Fruit fly (Drosophila melanogaster) whole organism, embryonic: ENCODE data around the gene Drs.

Source experiments
- Abd-B ChIP-seq: fragments of 200-800 bp; sonication (Bioruptor generic); optimal IDR thresholded peaks from 2 replicates; lab custom pipeline; 2018; ENCODE audit warnings: missing biosample characterization, mild to moderate bottlenecking, missing genetic modification characterization, moderate library complexity
- BEAF-32 ChIP-seq: fragments of 200-800 bp; sonication (Bioruptor generic); optimal IDR thresholded peaks from 3 replicates; lab custom pipeline; 2017; ENCODE audit warnings: missing biosample characterization, missing genetic modification characterization, mild to moderate bottlenecking, moderate library complexity, missing genetic modification reagents
- CG1024 ChIP-seq: fragments of 200-800 bp; sonication (Bioruptor generic); IDR thresholded peaks from 2 replicates; pipeline ENCODE4 v1.3.6; 2022; ENCODE audit warnings: missing biosample characterization, missing genetic modification characterization
- CG10274 ChIP-seq: fragments of 200-800 bp; sonication (Bioruptor generic); optimal IDR thresholded peaks from 3 replicates; lab custom pipeline; 2017; ENCODE audit warnings: missing biosample characterization, mild to moderate bottlenecking, missing genetic modification characterization
- CG10543 ChIP-seq: fragments of 200-800 bp; sonication (Bioruptor generic); optimal IDR thresholded peaks from 3 replicates; lab custom pipeline; 2017; ENCODE audit warnings: missing biosample characterization, mild to moderate bottlenecking, missing genetic modification characterization, moderate library complexity
- CG13424 ChIP-seq: fragments of 200-800 bp; sonication (Bioruptor generic); optimal IDR thresholded peaks from 2 replicates; lab custom pipeline; 2019; ENCODE audit warnings: missing biosample characterization, mild to moderate bottlenecking, missing genetic modification characterization, moderate library complexity
- CG15269 ChIP-seq: fragments of 200-800 bp; sonication (Bioruptor generic); optimal IDR thresholded peaks from 2 replicates; lab custom pipeline; 2018; ENCODE audit warnings: missing biosample characterization, mild to moderate bottlenecking, missing genetic modification characterization, moderate library complexity
- CoRest ChIP-seq: fragments of 200-800 bp; sonication (Bioruptor generic); optimal IDR thresholded peaks from 3 replicates; lab custom pipeline; 2018; ENCODE audit warnings: missing biosample characterization, mild to moderate bottlenecking, missing genetic modification characterization, moderate library complexity
- E2f2 ChIP-seq: fragments of 200-800 bp; sonication (Bioruptor generic); IDR thresholded peaks from 2 replicates; pipeline ENCODE4 v1.3.6; 2022; ENCODE audit warnings: missing biosample characterization, missing genetic modification characterization
- Fer1 ChIP-seq: fragments of 200-800 bp; sonication (Bioruptor generic); optimal IDR thresholded peaks from 2 replicates; lab custom pipeline; 2017; ENCODE audit warnings: missing biosample characterization, mild to moderate bottlenecking, missing genetic modification characterization
- Hmx ChIP-seq: fragments of 200-800 bp; sonication (Bioruptor generic); optimal IDR thresholded peaks from 2 replicates; lab custom pipeline; 2016; ENCODE audit warnings: missing biosample characterization, missing genetic modification characterization
- Meics ChIP-seq: fragments of 200-800 bp; sonication (Bioruptor generic); optimal IDR thresholded peaks from 2 replicates; lab custom pipeline; 2017; ENCODE audit warnings: missing biosample characterization, mild to moderate bottlenecking, missing genetic modification characterization
- PHDP ChIP-seq: fragments of 200-800 bp; sonication (Bioruptor generic); optimal IDR thresholded peaks from 3 replicates; lab custom pipeline; 2018; ENCODE audit warnings: missing biosample characterization, mild to moderate bottlenecking, missing genetic modification characterization, moderate library complexity
- Rfx ChIP-seq: fragments of 200-800 bp; sonication (Bioruptor generic); IDR thresholded peaks from 2 replicates; pipeline ENCODE4 v1.3.6; 2022; ENCODE audit warnings: missing biosample characterization, missing genetic modification characterization
- Spps ChIP-seq: fragments of 200-800 bp; sonication (Bioruptor generic); optimal IDR thresholded peaks from 2 replicates; lab custom pipeline; 2018; ENCODE audit warnings: missing biosample characterization, mild to moderate bottlenecking, missing genetic modification characterization
- Taf1 ChIP-seq: fragments of 200-800 bp; sonication (Bioruptor generic); IDR thresholded peaks from 2 replicates; pipeline ENCODE4 v1.3.6; 2022; ENCODE audit warnings: missing biosample characterization, missing genetic modification characterization
- ab ChIP-seq: fragments of 200-800 bp; sonication (Bioruptor generic); optimal IDR thresholded peaks from 2 replicates; lab custom pipeline; 2016; ENCODE audit warnings: missing biosample characterization, missing genetic modification characterization
- ara ChIP-seq: fragments of 200-800 bp; sonication (Bioruptor generic); IDR thresholded peaks from 2 replicates; pipeline ENCODE4 v1.3.6; 2022; ENCODE audit warnings: missing biosample characterization, missing genetic modification characterization
- btn ChIP-seq: fragments of 200-800 bp; sonication (Bioruptor generic); optimal IDR thresholded peaks from 2 replicates; lab custom pipeline; 2016; ENCODE audit warnings: missing biosample characterization, missing genetic modification characterization
- corto ChIP-seq: fragments of 200-800 bp; sonication (Bioruptor generic); optimal IDR thresholded peaks from 2 replicates; lab custom pipeline; 2016; ENCODE audit warnings: missing biosample characterization, mild to moderate bottlenecking, missing genetic modification characterization, moderate library complexity
- dimm ChIP-seq: fragments of 200-800 bp; sonication (Bioruptor generic); IDR thresholded peaks from 2 replicates; pipeline ENCODE4 v1.3.6; 2022; ENCODE audit warnings: missing biosample characterization, missing genetic modification characterization
- her ChIP-seq: fragments of 200-800 bp; sonication (Bioruptor generic); optimal IDR thresholded peaks from 2 replicates; lab custom pipeline; 2016; ENCODE audit warnings: missing biosample characterization, missing genetic modification characterization
- knrl ChIP-seq: fragments of 200-800 bp; sonication (Bioruptor generic); IDR thresholded peaks from 3 replicates; pipeline ENCODE4 v1.3.6; 2022; ENCODE audit warnings: missing biosample characterization, missing genetic modification characterization; ENCODE audit not compliant: partially characterized antibody
- lola ChIP-seq, 3 experiments: fragments of >200 bp in 2 of 3; fragments of 200-800 bp in 1 of 3; sonication (Bioruptor generic) in 1 of 3; optimal IDR thresholded peaks; 2 replicates each; lab custom pipeline; 2017 to 2019; ENCODE audit warnings: missing biosample characterization in 3 of 3, missing genetic modification characterization in 3 of 3, mild to moderate bottlenecking in 1 of 3, moderate library complexity in 1 of 3
- mam ChIP-seq: fragments of 200-800 bp; sonication (Bioruptor generic); optimal IDR thresholded peaks from 3 replicates; lab custom pipeline; 2016; ENCODE audit warnings: missing biosample characterization, missing genetic modification characterization
- nmo ChIP-seq: fragments of 200-800 bp; sonication (Bioruptor generic); optimal IDR thresholded peaks from 2 replicates; lab custom pipeline; 2018; ENCODE audit warnings: missing biosample characterization, mild to moderate bottlenecking, missing genetic modification characterization, moderate library complexity
- org-1 ChIP-seq: fragments of 200-800 bp; sonication (Bioruptor generic); optimal IDR thresholded peaks from 2 replicates; lab custom pipeline; 2017; ENCODE audit warnings: missing biosample characterization, missing genetic modification characterization
- pita ChIP-seq: fragments of 200-800 bp; sonication (Bioruptor generic); optimal IDR thresholded peaks from 2 replicates; lab custom pipeline; 2017; ENCODE audit warnings: missing biosample characterization, mild to moderate bottlenecking, missing genetic modification characterization
- rib ChIP-seq: fragments of 200-800 bp; sonication (Bioruptor generic); IDR thresholded peaks from 2 replicates; pipeline ENCODE4 v1.3.6; 2022; ENCODE audit warnings: missing biosample characterization, missing genetic modification characterization
- run ChIP-seq: fragments of 200-800 bp; sonication (Bioruptor generic); optimal IDR thresholded peaks from 3 replicates; lab custom pipeline; 2018; ENCODE audit warnings: missing biosample characterization, mild to moderate bottlenecking, missing genetic modification characterization
- salm ChIP-seq: fragments of 200-800 bp; sonication (Bioruptor generic); optimal IDR thresholded peaks from 2 replicates; lab custom pipeline; 2018; ENCODE audit warnings: missing biosample characterization, mild to moderate bottlenecking, missing genetic modification characterization
- slbo ChIP-seq: fragments of 200-800 bp; sonication (Bioruptor generic); IDR thresholded peaks from 2 replicates; pipeline ENCODE4 v1.3.6; 2022; ENCODE audit warnings: missing biosample characterization, missing genetic modification characterization
- slp2 ChIP-seq: fragments of 200-800 bp; sonication (Bioruptor generic); optimal IDR thresholded peaks from 2 replicates; lab custom pipeline; 2016; ENCODE audit warnings: missing biosample characterization, missing genetic modification characterization
- sob ChIP-seq: fragments of 200-800 bp; sonication (Bioruptor generic); IDR thresholded peaks from 2 replicates; pipeline ENCODE4 v1.3.6; 2022; ENCODE audit warnings: missing biosample characterization, missing genetic modification characterization
- stwl ChIP-seq: fragments of 200-800 bp; sonication (Bioruptor generic); optimal IDR thresholded peaks from 3 replicates; lab custom pipeline; 2018; ENCODE audit warnings: missing biosample characterization, mild to moderate bottlenecking, missing genetic modification characterization, moderate library complexity
- toy ChIP-seq: fragments of 200-800 bp; sonication (Bioruptor generic); IDR thresholded peaks from 2 replicates; pipeline ENCODE4 v1.3.6; 2022; ENCODE audit warnings: missing biosample characterization, missing genetic modification characterization
- tx ChIP-seq: fragments of 200-800 bp; sonication (Bioruptor generic); optimal IDR thresholded peaks from 2 replicates; lab custom pipeline; 2016; ENCODE audit warnings: missing biosample characterization, missing genetic modification characterization
- unpg ChIP-seq: fragments of 200-800 bp; sonication (Bioruptor generic); optimal IDR thresholded peaks from 3 replicates; lab custom pipeline; 2018; ENCODE audit warnings: missing biosample characterization, mild to moderate bottlenecking, missing genetic modification characterization, moderate library complexity
- vfl ChIP-seq: fragments of 200-800 bp; sonication (Bioruptor generic); optimal IDR thresholded peaks from 2 replicates; lab custom pipeline; 2016; ENCODE audit warnings: missing biosample characterization, missing genetic modification characterization
- wdn ChIP-seq: fragments of 200-800 bp; sonication (Bioruptor generic); IDR thresholded peaks from 2 replicates; pipeline ENCODE4 v1.3.6; 2022; ENCODE audit warnings: missing biosample characterization, missing genetic modification characterization

Gene Drs

DNA sequence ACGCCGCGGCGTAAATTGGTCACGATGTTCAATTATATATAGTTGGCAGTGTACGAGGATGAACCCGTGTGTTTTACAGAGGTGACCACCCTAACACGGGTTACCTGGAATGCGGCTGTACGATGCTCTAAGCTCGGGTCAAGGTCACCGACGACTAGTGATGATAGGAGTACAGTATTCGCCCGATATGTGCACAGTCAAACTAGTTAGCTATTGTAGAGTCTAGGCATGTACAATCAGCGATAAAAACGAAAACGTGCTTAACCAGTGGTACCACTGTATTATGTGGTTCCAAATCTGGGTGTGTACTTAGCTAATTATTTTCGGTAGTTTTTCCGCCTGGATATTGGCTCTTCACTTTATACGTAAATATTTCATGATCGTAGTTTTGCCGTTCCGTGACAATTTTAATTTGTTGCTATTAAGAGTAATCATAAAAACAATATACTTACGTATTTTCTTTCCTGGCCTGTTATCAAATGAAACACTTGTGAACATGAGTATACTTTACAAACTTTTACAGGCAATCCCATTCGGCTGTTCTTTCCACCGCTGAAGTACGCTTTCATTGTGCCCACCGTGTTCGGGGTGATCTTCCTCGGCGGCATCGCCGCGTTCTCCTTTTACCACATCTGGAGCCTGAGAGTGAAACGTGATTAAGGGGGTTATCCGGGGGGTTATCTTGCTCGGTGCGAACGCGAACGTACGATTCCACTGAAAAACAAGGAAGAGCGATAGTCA lies 49.2 kb upstream of the Drs start (continued):
- no peak for TF ChIP-seq CG1024 (GFP tag; lab: Robert Waterston, UW)
- peak; percentile 22 for TF ChIP-seq her (GFP tag; lab: Kevin White, UChicago)
- no peak for TF ChIP-seq pita (GFP tag; lab: Kevin White, UChicago)
- TF ChIP-seq vfl (GFP tag; lab: Kevin White, UChicago): no peak
- TF ChIP-seq lola (GFP tag; optimal IDR thresholded peaks at IDR 0.05; lab: Kevin White, UChicago): no peak
- no peak for TF ChIP-seq nmo (GFP tag; lab: Kevin White, UChicago)
- no peak for TF ChIP-seq rib (GFP tag; lab: Robert Waterston, UW)
- TF ChIP-seq unpg (GFP tag; lab: Kevin White, UChicago): peak; percentile 23
- TF ChIP-seq dimm (GFP tag; lab: Robert Waterston, UW): no peak
- TF ChIP-seq tx (GFP tag; lab: Kevin White, UChicago): no peak
- no peak for TF ChIP-seq ab
- TF ChIP-seq CG13424 (tag; lab: Kevin White, UChicago): peak; percentile 3
- TF ChIP-seq Meics (GFP tag; lab: Kevin White, UChicago): peak; percentile 46
- TF ChIP-seq BEAF-32 (GFP tag; lab: Kevin White, UChicago): no peak
- no peak for TF ChIP-seq corto
- peak; percentile 26 for TF ChIP-seq PHDP (tag; lab: Kevin White, UChicago)
- peak; percentile 54 for TF ChIP-seq slbo (GFP tag; lab: Robert Waterston, UW)
- peak; percentile 7; the same call in 1 of the 2 replicates for TF ChIP-seq E2f2 (GFP tag; lab: Robert Waterston, UW)
- TF ChIP-seq run (tag; lab: Kevin White, UChicago): no peak
- 0 out of 2 replicates have a peak, but pooled peaks have one; percentile 21 for TF ChIP-seq Taf1 (GFP tag; lab: Robert Waterston, UW)
- peak; percentile 77 for TF ChIP-seq Rfx (GFP tag; lab: Robert Waterston, UW)
- no peak for TF ChIP-seq toy (GFP tag; lab: Robert Waterston, UW)
- no peak for TF ChIP-seq btn (GFP tag; lab: Kevin White, UChicago)
- TF ChIP-seq Fer1 (GFP tag; lab: Kevin White, UChicago): peak; percentile 46
- 0 out of 2 replicates have a peak, but pooled peaks have one; percentile 18 for TF ChIP-seq wdn (GFP tag; lab: Robert Waterston, UW)
- TF ChIP-seq knrl (GFP tag; lab: Robert Waterston, UW): no peak
- TF ChIP-seq ara (GFP tag; lab: Robert Waterston, UW): peak; percentile 26; the same call in 1 of the 2 replicates
- TF ChIP-seq CoRest (tag; lab: Kevin White, UChicago): peak; percentile 14
- no peak for TF ChIP-seq Spps (tag; lab: Kevin White, UChicago)
- TF ChIP-seq Hmx (GFP tag; lab: Kevin White, UChicago): no peak
- no peak for TF ChIP-seq Abd-B (GFP tag; lab: Kevin White, UChicago)
- TF ChIP-seq sob (GFP tag; lab: Robert Waterston, UW): no peak
- TF ChIP-seq CG15269 (tag; lab: Kevin White, UChicago): peak; percentile 52
- peak; percentile 35 for TF ChIP-seq CG10543 (GFP tag; lab: Kevin White, UChicago)
- no peak for TF ChIP-seq salm (tag; lab: Kevin White, UChicago)
- TF ChIP-seq mam (GFP tag; lab: Kevin White, UChicago): peak; percentile 41
- TF ChIP-seq CG10274: no peak
- TF ChIP-seq stwl: no peak
- TF ChIP-seq slp2 (GFP tag; lab: Kevin White, UChicago): no peak
- peak; percentile 31 for TF ChIP-seq org-1 (GFP tag; lab: Kevin White, UChicago)
- TF ChIP-seq, all 482 proteins: peak for 100
